Worm (Caenorhabditis elegans) whole organism, L4 larva: Measurements from ENCODE around the gene fem-3.

ENCODE experiments used
- F10B5.3 ChIP-seq: sonication (generic microtip); optimal IDR thresholded peaks from 2 replicates; lab custom pipeline; 2016; ENCODE audit warnings: mild to moderate bottlenecking, missing genetic modification characterization, missing compliant biosample characterization
- F26F4.8 ChIP-seq: fragments of 200-800 bp; sonication (Bioruptor generic); conservative IDR thresholded peaks from 2 replicates; pipeline ENCODE4 v1.3.6; 2022; ENCODE audit warnings: missing genetic modification characterization, missing compliant biosample characterization
- T20F7.1 ChIP-seq: fragments of 200-800 bp; sonication (Bioruptor generic); optimal IDR thresholded peaks from 2 replicates; lab custom pipeline; 2018; ENCODE audit warnings: mild to moderate bottlenecking, missing genetic modification characterization, missing compliant biosample characterization
- ZK337.2 ChIP-seq: fragments of 200-800 bp; sonication (Bioruptor generic); IDR thresholded peaks from 2 replicates; pipeline ENCODE4 v1.3.6; 2022; ENCODE audit warnings: missing genetic modification reagents, missing genetic modification characterization, missing compliant biosample characterization
- ZK546.5 ChIP-seq, 2 experiments: sonication (generic microtip); optimal IDR thresholded peaks; 2 replicates each; lab custom pipeline; 2017; ENCODE audit warnings: missing biosample characterization in 2 of 2, missing genetic modification characterization in 2 of 2
- aha-1 ChIP-seq: fragments of 150-350 bp; peaks from one replicate; lab custom pipeline; 2014; ENCODE audit warnings: missing biosample characterization, missing genetic modification characterization
- daf-16 ChIP-seq, 3 experiments: sonication (generic microtip); optimal IDR thresholded peaks; 2 replicates each; lab custom pipeline; 2016 to 2017; ENCODE audit warnings: missing genetic modification characterization in 3 of 3, missing genetic modification reagents in 3 of 3, mild to moderate bottlenecking in 2 of 3, missing compliant biosample characterization in 2 of 3, missing biosample characterization in 1 of 3, moderate library complexity in 1 of 3
- daf-8 ChIP-seq: fragments of 200-800 bp; sonication (Bioruptor generic); IDR thresholded peaks from 2 replicates; pipeline ENCODE4 v1.3.6; 2022; ENCODE audit warnings: missing genetic modification characterization, missing compliant biosample characterization
- dmd-9 ChIP-seq: fragments of 200-800 bp; sonication (Bioruptor generic); IDR thresholded peaks from 2 replicates; pipeline ENCODE4 v1.3.6; 2022; ENCODE audit warnings: missing genetic modification reagents, missing genetic modification characterization, missing compliant biosample characterization
- fos-1 ChIP-seq: fragments of 150-350 bp; optimal IDR thresholded peaks from 2 replicates; lab custom pipeline; 2014; ENCODE audit warnings: missing biosample characterization, missing genetic modification characterization
- hif-1 ChIP-seq, 2 experiments: sonication (generic microtip); optimal IDR thresholded peaks; 2 replicates each; lab custom pipeline; 2016 to 2017; ENCODE audit warnings: missing compliant biosample characterization in 2 of 2, missing genetic modification characterization in 2 of 2, missing genetic modification reagents in 2 of 2, missing genotype in 2 of 2, mild to moderate bottlenecking in 1 of 2
- hlh-11 ChIP-seq: fragments of 200-800 bp; sonication (Bioruptor generic); optimal IDR thresholded peaks from 2 replicates; lab custom pipeline; 2018; ENCODE audit warnings: mild to moderate bottlenecking, missing genetic modification characterization, missing compliant biosample characterization
- hlh-30 ChIP-seq: sonication (generic microtip); optimal IDR thresholded peaks from 2 replicates; lab custom pipeline; 2017; ENCODE audit warnings: antibody characterized with exemption, mild to moderate bottlenecking, missing genetic modification characterization, missing compliant biosample characterization; ENCODE audit not compliant: insufficient read depth
- hmg-1.1 ChIP-seq: fragments of 200-800 bp; sonication (Bioruptor generic); IDR thresholded peaks from 2 replicates; pipeline ENCODE4 v1.3.6; 2022; ENCODE audit warnings: missing genetic modification reagents, missing genetic modification characterization, missing compliant biosample characterization
- lin-13 ChIP-seq: fragments of 150-350 bp; optimal IDR thresholded peaks from 2 replicates; lab custom pipeline; 2014; ENCODE audit warnings: missing biosample characterization, missing genetic modification reagents, missing genetic modification characterization
- lir-3 ChIP-seq: sonication (generic microtip); optimal IDR thresholded peaks from 2 replicates; lab custom pipeline; 2016; ENCODE audit warnings: mild to moderate bottlenecking, missing genetic modification characterization, missing compliant biosample characterization
- mdt-29 ChIP-seq: fragments of 200-800 bp; sonication (Bioruptor generic); IDR thresholded peaks from 2 replicates; pipeline ENCODE4 v1.3.6; 2022; ENCODE audit warnings: missing genetic modification reagents, missing genetic modification characterization, missing compliant biosample characterization
- mxl-3 ChIP-seq: fragments of 200-800 bp; sonication (Bioruptor generic); optimal IDR thresholded peaks from 2 replicates; lab custom pipeline; 2018; ENCODE audit warnings: mild to moderate bottlenecking, missing genetic modification characterization, missing compliant biosample characterization
- nhr-10 ChIP-seq: fragments of 150-350 bp; optimal IDR thresholded peaks from 2 replicates; lab custom pipeline; 2014; ENCODE audit warnings: missing biosample characterization, missing genetic modification characterization
- nhr-102 ChIP-seq: sonication (generic microtip); optimal IDR thresholded peaks from 2 replicates; lab custom pipeline; 2016; ENCODE audit warnings: mild to moderate bottlenecking, missing genetic modification characterization, moderate library complexity, missing compliant biosample characterization
- nhr-237 ChIP-seq: sonication (generic microtip); optimal IDR thresholded peaks from 2 replicates; lab custom pipeline; 2017; ENCODE audit warnings: missing biosample characterization, missing genetic modification characterization
- nhr-25 ChIP-seq: sonication (generic microtip); optimal IDR thresholded peaks from 2 replicates; lab custom pipeline; 2017; ENCODE audit warnings: missing genetic modification characterization, mild to moderate bottlenecking, missing compliant biosample characterization, antibody characterized with exemption, moderate library complexity, borderline replicate concordance; ENCODE audit not compliant: insufficient read depth
- nhr-41 ChIP-seq: fragments of 200-800 bp; sonication (Bioruptor generic); IDR thresholded peaks from 2 replicates; pipeline ENCODE4 v1.3.6; 2022; ENCODE audit warnings: missing genetic modification reagents, missing genetic modification characterization, missing compliant biosample characterization
- nhr-77 ChIP-seq: fragments of 150-350 bp; optimal IDR thresholded peaks from 2 replicates; lab custom pipeline; 2014; ENCODE audit warnings: missing biosample characterization, missing genetic modification characterization
- pqm-1 ChIP-seq: sonication (generic microtip); optimal IDR thresholded peaks from 2 replicates; lab custom pipeline; 2017; ENCODE audit warnings: missing biosample characterization, missing genetic modification characterization
- saeg-2 ChIP-seq: fragments of 200-800 bp; sonication (Bioruptor generic); IDR thresholded peaks from 2 replicates; pipeline ENCODE4 v1.3.6; 2022; ENCODE audit warnings: missing genetic modification reagents, missing genetic modification characterization, missing compliant biosample characterization
- sdz-12 ChIP-seq: fragments of 200-800 bp; sonication (Bioruptor generic); optimal IDR thresholded peaks from 2 replicates; lab custom pipeline; 2018; ENCODE audit warnings: mild to moderate bottlenecking, missing genetic modification characterization, missing compliant biosample characterization
- snpc-1.2 ChIP-seq: fragments of 200-800 bp; sonication (Bioruptor generic); IDR thresholded peaks from 2 replicates; pipeline ENCODE4 v1.3.6; 2022; ENCODE audit warnings: missing genetic modification reagents, missing genetic modification characterization, missing compliant biosample characterization
- spr-3 ChIP-seq: fragments of 200-800 bp; sonication (Bioruptor generic); optimal IDR thresholded peaks from 2 replicates; lab custom pipeline; 2018; ENCODE audit warnings: mild to moderate bottlenecking, missing genetic modification characterization, missing compliant biosample characterization
- unc-130 ChIP-seq: sonication (generic microtip); optimal IDR thresholded peaks from 2 replicates; lab custom pipeline; 2016; ENCODE audit warnings: missing genetic modification reagents, missing genetic modification characterization, missing compliant biosample characterization
- unc-62 ChIP-seq, 3 experiments: fragments of 150-350 bp in 1 of 3; sonication (generic microtip); optimal IDR thresholded peaks in 2 of 3; peaks in 1 of 3; 1 replicate in 1 of 3; 2 replicates in 2 of 3; lab custom pipeline; 2014 to 2017; ENCODE audit warnings: missing biosample characterization in 3 of 3, missing genetic modification characterization in 3 of 3, missing genetic modification reagents in 3 of 3, missing genotype in 1 of 3

fem-3 gene

ce11 chrIV:9080201-9080600 lies 24.6 kb upstream of the fem-3 start:
- TF ChIP-seq lir-3 (tag; lab: Kevin White, UChicago) (no peak), lin-13 (GFP tag; lab: Kevin White, UChicago) (no peak), hlh-11 (tag; lab: Kevin White, UChicago) (peak; percentile 33), nhr-77 (no peak), ZK337.2 (GFP tag; lab: Robert Waterston, UW) (no peak), unc-130 (GFP tag; lab: Kevin White, UChicago) (no peak), snpc-1.2 (GFP tag; lab: Robert Waterston, UW) (no peak), sdz-12 (GFP tag; lab: Kevin White, UChicago) (no peak), nhr-237 (tag; lab: Kevin White, UChicago) (no peak), nhr-41 (GFP tag; lab: Robert Waterston, UW) (no peak), unc-62 (GFP tag; optimal IDR thresholded peaks at IDR 0.05 in 1 of 2; lab: Kevin White, UChicago) (peak in 1 of 2 experiments; percentile 88), unc-62 (tag; optimal IDR thresholded peaks at IDR 0.05; lab: Kevin White, UChicago) (no peak), aha-1 (peak; percentile 21), T20F7.1 (GFP tag; lab: Kevin White, UChicago) (no peak), nhr-10 (tag; lab: Kevin White, UChicago) (no peak), daf-16 (GFP tag; optimal IDR thresholded peaks at IDR 0.05; lab: Kevin White, UChicago) (peak in 1 of 2 experiments; percentile 82), daf-16 (tag; optimal IDR thresholded peaks at IDR 0.05; lab: Kevin White, UChicago) (no peak)

- TF ChIP-seq ZK546.5 (tag; optimal IDR thresholded peaks at IDR 0.05; lab: Kevin White, UChicago) (no peak), spr-3 (GFP tag; lab: Kevin White, UChicago) (no peak), dmd-9 (no peak), pqm-1 (tag; lab: Kevin White, UChicago) (no peak), F10B5.3 (tag; lab: Kevin White, UChicago) (no peak), unc-130 (GFP tag; lab: Kevin White, UChicago) (no peak), hmg-1.1 (no peak), mxl-3 (GFP tag; lab: Kevin White, UChicago) (no peak), nhr-25 (tag; lab: Kevin White, UChicago) (no peak), hif-1 (tag; optimal IDR thresholded peaks at IDR 0.05; lab: Kevin White, UChicago) (no peak)
Observed at ce11 chrIV:9082055-9082454, 22.7 kb upstream of the fem-3 start, which contains the start of gene twk-8. twk-8 (plus strand) TSS chrIV:9082355.

- no peak for TF ChIP-seq daf-8 (GFP tag; lab: Robert Waterston, UW)
- no peak for TF ChIP-seq F26F4.8 (GFP tag; lab: Robert Waterston, UW)
- TF ChIP-seq, all 104 proteins: peak for 0
Observed at ce11 chrIV:9088294-9088693, 16.5 kb upstream of the fem-3 start, which contains the start of gene msa-1. msa-1 (plus strand) TSS chrIV:9088594.

- TF ChIP-seq hmg-1.1 (no peak), nhr-102 (tag; lab: Kevin White, UChicago) (no peak), saeg-2 (GFP tag; lab: Robert Waterston, UW) (no peak), fos-1 (tag; lab: Kevin White, UChicago) (no peak), unc-62 (GFP tag; optimal IDR thresholded peaks at IDR 0.05 in 1 of 2; lab: Kevin White, UChicago) (peak in 1 of 2 experiments; percentile 32), unc-62 (tag; optimal IDR thresholded peaks at IDR 0.05; lab: Kevin White, UChicago) (no peak), hlh-30 (tag; lab: Kevin White, UChicago) (peak; percentile 60), mdt-29 (GFP tag; lab: Robert Waterston, UW) (no peak)
Observed at ce11 chrIV:9090538-9091195, 14.1 kb upstream of the fem-3 start.
